Worm (Caenorhabditis elegans) whole organism, L2 larva: ENCODE results near the gene tyr-2.

Experiments used
- R02D3.7 ChIP-seq: fragments of 150-350 bp; optimal IDR thresholded peaks from 2 replicates; lab custom pipeline; 2014; ENCODE audit warnings: missing biosample characterization, missing genetic modification characterization
- ZK546.5 ChIP-seq: sonication (generic microtip); optimal IDR thresholded peaks from 2 replicates; lab custom pipeline; 2017; ENCODE audit warnings: missing biosample characterization, missing genetic modification characterization
- alr-1 ChIP-seq: fragments of 150-350 bp; optimal IDR thresholded peaks from 2 replicates; lab custom pipeline; 2014; ENCODE audit warnings: missing biosample characterization, missing genetic modification characterization
- ceh-82 ChIP-seq: fragments of 150-350 bp; optimal IDR thresholded peaks from 2 replicates; lab custom pipeline; 2014; ENCODE audit warnings: missing biosample characterization, missing genetic modification characterization
- elt-1 ChIP-seq: fragments of 150-350 bp; optimal IDR thresholded peaks from 2 replicates; lab custom pipeline; 2014; ENCODE audit warnings: missing biosample characterization, missing genetic modification characterization
- fos-1 ChIP-seq: fragments of 150-350 bp; optimal IDR thresholded peaks from 2 replicates; lab custom pipeline; 2014; ENCODE audit warnings: missing biosample characterization, missing genetic modification characterization
- lin-11 ChIP-seq: fragments of 150-350 bp; sonication (generic microtip); optimal IDR thresholded peaks from 2 replicates; lab custom pipeline; 2014; ENCODE audit warnings: missing biosample characterization, missing genetic modification characterization, inconsistent platforms, mixed read lengths
- nhr-129 ChIP-seq: fragments of 150-350 bp; optimal IDR thresholded peaks from 2 replicates; lab custom pipeline; 2014; ENCODE audit warnings: missing biosample characterization, missing genetic modification characterization
- nhr-237 ChIP-seq: fragments of 150-350 bp; optimal IDR thresholded peaks from 2 replicates; lab custom pipeline; 2014; ENCODE audit warnings: missing biosample characterization, missing genetic modification characterization
- nhr-77 ChIP-seq: fragments of 150-350 bp; optimal IDR thresholded peaks from 2 replicates; lab custom pipeline; 2014; ENCODE audit warnings: missing biosample characterization, missing genetic modification characterization
- skn-1 ChIP-seq: sonication (generic microtip); optimal IDR thresholded peaks from 2 replicates; lab custom pipeline; 2017; ENCODE audit warnings: missing biosample characterization, missing genetic modification characterization
- unc-55 ChIP-seq: fragments of 150-350 bp; sonication (generic microtip); optimal IDR thresholded peaks from 3 replicates; lab custom pipeline; 2014; ENCODE audit warnings: missing biosample characterization, missing genetic modification reagents, missing genetic modification characterization
- ztf-4 ChIP-seq: fragments of 150-350 bp; optimal IDR thresholded peaks from 2 replicates; lab custom pipeline; 2014; ENCODE audit warnings: missing biosample characterization, missing genetic modification characterization

ce11 chrIII:13778816-13779215, 34.8 kb downstream of the tyr-2 start:
- TF ChIP-seq lin-11 (tag; lab: Kevin White, UChicago) (no peak), unc-55 (no peak), skn-1 (tag; lab: Kevin White, UChicago) (no peak), ztf-4 (tag; lab: Kevin White, UChicago) (no peak), nhr-77 (tag; lab: Kevin White, UChicago) (no peak), nhr-237 (tag; lab: Kevin White, UChicago) (no peak), ceh-82 (tag; lab: Kevin White, UChicago) (no peak), fos-1 (tag; lab: Kevin White, UChicago) (no peak), elt-1 (no peak), nhr-129 (no peak), alr-1 (no peak), ZK546.5 (tag; lab: Kevin White, UChicago) (no peak), R02D3.7 (tag; lab: Kevin White, UChicago) (no peak)
